Worm (Caenorhabditis elegans): ENCODE data around the gene C24H11.2.

C24H11.2 gene

DNA sequence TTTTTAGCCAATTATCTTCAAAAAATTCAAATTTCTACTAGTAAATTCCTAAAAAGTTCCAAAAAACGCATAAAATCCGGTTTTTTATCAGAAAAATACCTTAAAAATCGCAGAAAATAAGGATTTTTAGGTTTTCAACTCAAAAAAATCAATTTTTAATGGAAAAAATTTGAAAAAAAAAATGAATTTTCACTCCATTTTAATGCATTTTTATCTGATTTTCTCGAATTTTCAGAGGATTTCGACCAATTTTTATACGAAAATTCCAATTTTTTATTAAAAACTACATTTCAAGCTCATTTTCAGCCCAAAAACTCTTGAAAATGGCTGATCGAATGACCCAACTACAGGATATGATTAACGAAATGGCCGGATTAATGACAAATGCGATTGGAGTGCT is 14.8 kb downstream of the C24H11.2 start, which contains the start of gene mdt-21:
mdt-21 (plus strand) TSS at position 301 of the 400 bp plus-strand sequence.
- peak; percentile 52 for TF ChIP-seq aha-1 (tag)
- TF ChIP-seq ctbp-1 (GFP tag; IDR thresholded peaks at IDR 0.05), result no peak

DNA sequence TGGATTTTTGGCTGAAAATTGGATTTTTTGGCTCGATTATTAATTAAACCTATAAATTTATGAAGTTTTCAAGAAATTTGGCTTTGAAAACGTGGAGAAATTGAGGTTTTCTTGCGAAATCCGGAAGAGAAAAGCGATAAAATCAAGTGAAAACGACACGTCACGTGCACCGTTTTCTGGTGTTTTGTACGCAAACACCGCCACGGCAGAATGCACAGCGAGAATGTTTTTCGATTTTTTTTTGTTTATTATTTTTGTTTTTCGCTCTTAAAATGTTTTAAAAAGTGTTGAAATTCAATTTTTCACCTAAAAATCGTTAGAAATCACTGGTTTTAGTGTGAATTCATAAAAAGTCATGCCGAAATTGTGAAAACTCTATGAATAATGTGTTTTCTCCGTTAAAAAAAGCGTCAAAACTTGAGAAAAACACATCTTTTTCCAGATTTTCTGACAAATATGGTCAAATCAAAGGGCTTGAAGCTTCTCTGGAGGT is 17.6 kb downstream of the C24H11.2 start, which contains the start of gene immp-1:
immp-1 (plus strand) TSS at position 443 of the 493 bp plus-strand sequence.
- TF ChIP-seq madf-9 (GFP tag; conservative IDR thresholded peaks at IDR 0.05) (no peak), Y75B8A.6 (GFP tag; IDR thresholded peaks at IDR 0.05) (no peak), unc-130 (GFP tag; optimal IDR thresholded peaks at IDR 0.05) (no peak), hlh-11 (tag; optimal IDR thresholded peaks at IDR 0.05) (no peak), jun-1 (tag; optimal IDR thresholded peaks at IDR 0.05) (no peak), lir-3 (tag; optimal IDR thresholded peaks at IDR 0.05) (no peak), spr-1 (tag; optimal IDR thresholded peaks at IDR 0.05) (no peak), mxl-3 (GFP tag; optimal IDR thresholded peaks at IDR 0.05) (no peak), daf-12 (tag; optimal IDR thresholded peaks at IDR 0.05) (no peak), nhr-10 (tag; optimal IDR thresholded peaks at IDR 0.05) (no peak), hlh-30 (tag; optimal IDR thresholded peaks at IDR 0.05; ENCODE audit: insufficient read depth) (peak; percentile 97), dve-1 (tag; optimal IDR thresholded peaks at IDR 0.05; ENCODE audit: insufficient read depth) (peak; percentile 29), saeg-2 (GFP tag; IDR thresholded peaks at IDR 0.05) (no peak), ceh-44 (GFP tag; IDR thresholded peaks at IDR 0.05) (no peak), lsy-2 (tag; optimal IDR thresholded peaks at IDR 0.05) (peak in 1 of 2 experiments; percentile 64), fkh-10 (GFP tag; optimal IDR thresholded peaks at IDR 0.05) (no peak), zip-2 (tag; optimal IDR thresholded peaks at IDR 0.05) (no peak), nhr-42 (GFP tag; IDR thresholded peaks at IDR 0.05) (no peak), fos-1 (tag; optimal IDR thresholded peaks at IDR 0.05) (no peak), mdl-1 (tag; optimal IDR thresholded peaks at IDR 0.05) (peak in 1 of 2 experiments; percentile 49), hmg-1.1 (GFP tag; IDR thresholded peaks at IDR 0.05) (peak; percentile 53; the same call in 1 of the 2 replicates), snpc-4 (tag; optimal IDR thresholded peaks at IDR 0.05) (no peak), ztf-11 (tag; optimal IDR thresholded peaks at IDR 0.05) (no peak), gei-8 (GFP tag; optimal IDR thresholded peaks at IDR 0.05) (no peak), F37D6.2 (tag; optimal IDR thresholded peaks at IDR 0.05) (no peak), nhr-77 (tag; optimal IDR thresholded peaks at IDR 0.05) (no peak), egl-27 (tag; optimal IDR thresholded peaks at IDR 0.05) (no peak), vab-7 (GFP tag; IDR thresholded peaks at IDR 0.05) (no peak), arid-1 (GFP tag; conservative IDR thresholded peaks at IDR 0.05) (no peak), ZK546.5 (tag; optimal IDR thresholded peaks at IDR 0.05) (no peak), daf-19 (GFP tag; conservative IDR thresholded peaks at IDR 0.05) (no peak), nhr-48 (tag; optimal IDR thresholded peaks at IDR 0.05) (no peak), attf-4 (tag; optimal IDR thresholded peaks at IDR 0.05) (no peak), lin-29 (GFP tag; IDR thresholded peaks at IDR 0.05) (no peak), ctbp-1 (GFP tag; IDR thresholded peaks at IDR 0.05) (no peak), lin-15B (tag; optimal IDR thresholded peaks at IDR 0.05) (no peak), nhr-111 (GFP tag; optimal IDR thresholded peaks at IDR 0.05) (no peak), zfp-3 (GFP tag; conservative IDR thresholded peaks at IDR 0.05) (no peak), dpl-1 (GFP tag; optimal IDR thresholded peaks at IDR 0.05) (peak; percentile 52), lin-1 (GFP tag; IDR thresholded peaks at IDR 0.05) (no peak), F49E8.2 (tag; optimal IDR thresholded peaks at IDR 0.05; ENCODE audit: borderline replicate concordance) (no peak), lim-7 (GFP tag; IDR thresholded peaks at IDR 0.05) (no peak), unc-62 (GFP tag; optimal IDR thresholded peaks at IDR 0.05 in 1 of 2) (no peak), unc-62 (tag; optimal IDR thresholded peaks at IDR 0.05) (no peak), sdz-12 (GFP tag; optimal IDR thresholded peaks at IDR 0.05) (no peak), nhr-237 (tag; optimal IDR thresholded peaks at IDR 0.05) (no peak), set-16 (GFP tag; IDR thresholded peaks at IDR 0.05) (no peak), skn-1 (tag; optimal IDR thresholded peaks at IDR 0.05) (no peak), daf-8 (GFP tag; IDR thresholded peaks at IDR 0.05) (no peak), mdt-29 (GFP tag; IDR thresholded peaks at IDR 0.05) (no peak)

Data from whole organism, L4 larva.